Fruit fly (Drosophila melanogaster) whole organism: ENCODE measurements around the gene CG32811.
A peak's percentile ranks its signal among the peaks of the same experiment; 100 is the strongest.

Source experiments
- CG8478 ChIP-seq: fragments of >200 bp; optimal IDR thresholded peaks from 2 replicates; lab custom pipeline; 2018; ENCODE audit warnings: inconsistent platforms
- Dll ChIP-seq: fragments of >200 bp; optimal IDR thresholded peaks from 2 replicates; lab custom pipeline; 2017
- EcR ChIP-seq, 2 experiments: fragments of >200 bp; optimal IDR thresholded peaks; 2 replicates each; lab custom pipeline; 2017; ENCODE audit warnings: missing biosample characterization in 2 of 2, missing genetic modification characterization in 2 of 2, missing genetic modification reagents in 2 of 2
- pan ChIP-seq: fragments of >200 bp; optimal IDR thresholded peaks from 2 replicates; lab custom pipeline; 2017
- psq ChIP-seq: fragments of >200 bp; optimal IDR thresholded peaks from 2 replicates; lab custom pipeline; 2017
- usp ChIP-seq: fragments of >200 bp; optimal IDR thresholded peaks from 2 replicates; lab custom pipeline; 2017; ENCODE audit warnings: missing biosample characterization, missing genetic modification characterization, mixed read lengths

Gene CG32811

DNA sequence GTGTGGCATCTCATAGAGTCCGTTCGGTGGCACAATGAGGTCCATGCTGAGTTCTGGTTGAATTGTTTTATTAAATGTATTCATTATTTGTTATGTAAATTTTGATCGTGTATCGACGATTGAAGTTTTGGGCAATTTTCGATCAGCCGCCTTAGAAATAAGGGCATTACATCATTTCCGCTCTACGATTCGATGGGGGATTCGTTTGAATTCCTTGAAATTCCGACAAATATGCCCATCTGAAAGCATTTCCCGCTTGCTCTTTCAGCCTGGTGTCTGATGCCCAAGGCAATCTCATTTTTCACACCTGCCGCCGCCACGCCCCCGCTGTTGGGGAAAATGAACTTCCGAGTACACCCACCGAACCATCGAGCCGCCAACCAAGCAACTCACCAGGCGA lies at the start of gene CG32811:
TSS of gene CG32811 (minus strand) at position 101 of the 400 bp plus-strand sequence.
- TF ChIP-seq Dll (no peak), usp (GFP tag; lab: Kevin White, UChicago) (no peak), CG8478 (lab: Kevin White, UChicago) (no peak), psq (no peak), pan (lab: Kevin White, UChicago) (no peak), EcR (GFP tag; optimal IDR thresholded peaks at IDR 0.05; lab: Kevin White, UChicago) (no peak)

DNA sequence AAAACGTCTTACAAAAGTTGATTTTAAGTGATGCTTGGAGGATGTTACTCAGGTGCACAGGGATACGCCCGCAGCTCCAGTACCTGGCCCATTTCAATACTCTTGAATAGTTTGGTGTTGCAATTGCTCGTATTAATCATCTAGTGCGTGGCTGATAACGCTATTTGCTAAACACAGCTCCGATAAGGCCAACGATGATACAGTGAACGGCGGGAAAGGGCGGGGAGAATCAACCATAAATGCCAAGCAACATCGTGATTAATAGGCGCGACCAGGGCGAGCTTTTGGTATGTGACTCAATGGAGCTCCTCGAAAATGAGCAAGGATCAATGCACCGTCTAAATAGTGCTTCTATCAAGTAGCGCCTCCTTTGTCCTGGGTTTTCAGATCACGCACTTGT lies 48.6 kb upstream of the CG32811 start:
- TF ChIP-seq Dll: no peak
- no peak for TF ChIP-seq CG8478 (lab: Kevin White, UChicago)
- no peak for TF ChIP-seq psq
- no peak for TF ChIP-seq EcR (GFP tag; optimal IDR thresholded peaks at IDR 0.05; lab: Kevin White, UChicago)
- no peak for TF ChIP-seq pan (lab: Kevin White, UChicago)
- no peak for TF ChIP-seq usp (GFP tag; lab: Kevin White, UChicago)

DNA sequence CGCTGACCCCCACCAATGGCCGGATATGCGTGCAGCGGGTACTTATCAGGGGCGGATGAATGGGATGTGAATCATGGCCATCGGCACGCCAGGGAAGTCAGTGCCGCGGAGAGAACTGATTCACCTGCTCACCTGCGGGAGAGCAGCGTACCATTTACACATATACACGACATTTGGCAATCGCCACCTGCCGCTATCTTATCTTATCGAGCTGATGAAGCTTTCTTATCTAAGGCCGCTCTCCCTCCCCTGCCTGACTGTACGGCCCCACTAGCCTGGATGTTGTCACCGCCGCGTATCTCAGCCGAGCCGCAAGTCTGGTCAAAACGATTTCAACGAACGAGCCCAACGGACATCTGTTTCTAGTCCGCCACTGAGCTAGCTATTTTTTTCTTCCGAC lies 48.1 kb upstream of the CG32811 start, which contains the start of gene Tsp2A:
TSS of gene Tsp2A (plus strand) at position 298 of the 400 bp plus-strand sequence.
- TF ChIP-seq pan (lab: Kevin White, UChicago): no peak
- TF ChIP-seq psq: no peak

DNA sequence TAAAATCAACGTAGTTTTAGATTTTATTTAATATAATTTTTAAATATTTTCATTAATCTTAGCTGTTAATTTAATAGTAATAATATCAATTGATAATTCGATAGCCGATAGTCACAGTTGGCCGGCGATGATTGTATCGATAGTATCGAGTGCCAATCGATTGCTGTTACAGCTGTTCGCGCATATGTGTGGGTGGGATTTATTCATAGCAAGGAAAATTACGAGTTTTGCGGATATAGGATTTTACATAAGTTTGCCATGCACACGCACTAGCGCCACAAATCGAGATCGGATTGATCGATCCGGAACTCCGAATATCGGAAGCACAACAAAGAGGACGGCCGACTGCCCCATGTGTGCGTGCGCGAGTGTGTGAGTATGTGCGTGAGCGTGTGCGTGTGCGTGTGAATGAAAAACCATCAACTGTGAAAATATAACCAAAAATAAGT lies 43.8 kb upstream of the CG32811 start, which contains the start of gene Naa30A:
TSS of gene Naa30A (plus strand) at position 163 of the 449 bp plus-strand sequence.
- TF ChIP-seq EcR (GFP tag; optimal IDR thresholded peaks at IDR 0.05; lab: Kevin White, UChicago) (no peak), CG8478 (lab: Kevin White, UChicago) (no peak), usp (GFP tag; lab: Kevin White, UChicago) (no peak), psq (no peak), Dll (no peak), pan (lab: Kevin White, UChicago) (no peak)

DNA sequence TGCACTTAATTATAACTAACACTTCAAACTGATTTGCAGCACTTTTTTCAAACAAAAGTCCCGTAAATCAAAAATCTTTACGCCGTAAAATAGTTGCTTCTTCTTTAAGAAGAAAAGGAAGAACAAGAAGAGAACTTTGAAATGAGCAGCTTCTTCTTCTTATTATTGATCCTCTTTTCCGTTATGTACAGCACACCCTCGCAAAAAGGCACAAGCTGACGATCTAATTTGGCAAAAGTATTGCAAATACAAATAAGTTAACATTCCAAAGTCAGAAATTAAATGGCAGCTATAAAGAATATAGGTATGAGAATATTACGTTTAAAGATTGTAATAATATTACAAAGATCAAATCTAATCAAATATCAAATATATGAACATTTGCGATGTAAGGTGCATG lies 43.3 kb upstream of the CG32811 start, which contains the start of gene CG11409:
TSS of gene CG11409 (minus strand) at position 60 of the 400 bp plus-strand sequence.
- TF ChIP-seq Dll: no peak
- TF ChIP-seq usp (GFP tag; lab: Kevin White, UChicago): no peak
- no peak for TF ChIP-seq psq
- no peak for TF ChIP-seq pan (lab: Kevin White, UChicago)
- TF ChIP-seq EcR (GFP tag; optimal IDR thresholded peaks at IDR 0.05; lab: Kevin White, UChicago): no peak
- no peak for TF ChIP-seq CG8478 (lab: Kevin White, UChicago)

DNA sequence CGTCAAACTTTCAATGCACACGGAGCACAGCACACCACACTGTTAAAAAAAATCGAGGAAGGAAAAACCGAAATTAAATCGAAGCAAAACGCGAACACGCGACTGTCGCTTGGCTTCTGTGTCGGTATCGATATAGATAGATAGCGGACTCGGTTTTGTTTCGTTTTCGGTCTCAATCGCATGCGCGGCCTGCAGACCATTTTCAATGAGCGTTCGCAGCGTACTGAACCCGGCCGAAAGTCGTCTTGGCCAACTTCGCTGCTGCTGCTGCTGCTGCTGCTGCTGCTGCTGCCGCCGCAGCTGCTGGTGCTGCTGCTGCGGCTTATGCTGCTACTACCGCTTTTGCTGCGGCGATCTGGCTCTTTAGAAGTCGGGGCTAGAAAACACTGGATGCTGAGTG lies 39.8 kb upstream of the CG32811 start:
- no peak for TF ChIP-seq EcR (GFP tag; optimal IDR thresholded peaks at IDR 0.05; lab: Kevin White, UChicago)
- no peak for TF ChIP-seq usp (GFP tag; lab: Kevin White, UChicago)
- TF ChIP-seq Dll: no peak

DNA sequence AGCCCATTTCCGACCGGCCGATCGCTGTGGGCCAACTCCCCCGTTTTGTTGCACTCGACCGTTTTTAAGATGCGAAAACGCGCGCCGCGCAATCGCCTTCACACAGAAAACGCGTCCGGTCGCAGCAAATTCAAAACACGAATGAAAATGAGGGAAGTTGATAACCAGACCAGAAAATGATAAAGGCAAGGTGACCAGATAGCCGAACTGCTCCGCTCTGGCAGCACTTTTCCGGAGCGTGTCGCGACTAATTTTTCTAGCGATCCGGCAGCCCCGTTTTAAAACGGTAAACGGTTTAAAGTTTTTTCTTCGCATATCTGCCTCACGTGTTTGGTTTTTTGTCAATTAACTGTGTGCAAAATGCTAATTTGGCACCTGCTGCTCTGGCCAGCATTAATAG lies 24.0 kb upstream of the CG32811 start, which contains the start of gene DAAM:
TSS of gene DAAM (minus strand) at position 149 of the 400 bp plus-strand sequence.
- TF ChIP-seq EcR (GFP tag; optimal IDR thresholded peaks at IDR 0.05; lab: Kevin White, UChicago): no peak
- TF ChIP-seq psq: no peak
- TF ChIP-seq usp (GFP tag; lab: Kevin White, UChicago): no peak
- no peak for TF ChIP-seq Dll
- no peak for TF ChIP-seq CG8478 (lab: Kevin White, UChicago)
- TF ChIP-seq pan (lab: Kevin White, UChicago): no peak

DNA sequence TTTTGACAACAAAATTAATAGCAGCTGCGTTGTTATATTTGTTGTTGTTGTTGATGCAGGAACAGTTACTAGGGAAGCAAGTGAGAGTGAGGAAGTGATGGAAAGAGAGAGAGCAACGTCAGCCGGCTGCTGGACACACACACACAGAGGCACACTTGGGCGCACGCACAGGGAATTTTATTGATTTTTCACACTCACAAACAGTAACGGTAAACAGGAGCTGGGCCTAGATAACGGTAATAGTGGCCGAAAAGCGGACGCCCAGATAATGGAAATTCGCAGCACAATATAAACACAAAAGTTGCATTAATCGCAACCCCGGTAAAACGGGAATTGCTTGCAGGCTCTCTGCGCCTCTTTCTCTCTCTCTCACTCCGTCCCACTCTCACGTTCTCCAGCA lies 23.5 kb upstream of the CG32811 start:
- TF ChIP-seq usp (GFP tag; lab: Kevin White, UChicago): no peak
- TF ChIP-seq EcR (GFP tag; optimal IDR thresholded peaks at IDR 0.05; lab: Kevin White, UChicago): no peak
- TF ChIP-seq CG8478 (lab: Kevin White, UChicago): no peak
- TF ChIP-seq psq: no peak
- TF ChIP-seq pan (lab: Kevin White, UChicago): no peak
- TF ChIP-seq Dll: no peak

DNA sequence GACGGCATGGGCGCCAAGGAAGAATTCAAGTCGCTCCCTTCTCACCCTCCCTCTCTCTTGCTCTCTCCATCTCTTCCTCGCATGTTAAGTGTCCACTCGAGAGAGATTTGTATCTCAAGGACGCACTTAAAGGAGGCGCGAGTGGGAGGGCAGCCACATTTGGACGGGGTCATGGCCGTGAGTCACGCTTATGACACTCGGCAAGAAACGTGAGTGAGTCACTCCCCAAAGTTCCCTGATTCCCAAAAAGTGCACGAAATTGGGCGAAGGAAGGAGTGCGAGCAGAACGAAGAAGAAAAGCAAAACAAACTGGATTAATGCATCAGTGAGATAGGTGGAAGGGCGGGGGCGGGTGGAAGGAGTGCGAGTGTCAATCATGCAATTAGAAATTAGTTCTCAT lies 22.9 kb upstream of the CG32811 start:
- TF ChIP-seq psq (no peak), pan (lab: Kevin White, UChicago) (no peak), CG8478 (lab: Kevin White, UChicago) (no peak), usp (GFP tag; lab: Kevin White, UChicago) (no peak), Dll (no peak)

DNA sequence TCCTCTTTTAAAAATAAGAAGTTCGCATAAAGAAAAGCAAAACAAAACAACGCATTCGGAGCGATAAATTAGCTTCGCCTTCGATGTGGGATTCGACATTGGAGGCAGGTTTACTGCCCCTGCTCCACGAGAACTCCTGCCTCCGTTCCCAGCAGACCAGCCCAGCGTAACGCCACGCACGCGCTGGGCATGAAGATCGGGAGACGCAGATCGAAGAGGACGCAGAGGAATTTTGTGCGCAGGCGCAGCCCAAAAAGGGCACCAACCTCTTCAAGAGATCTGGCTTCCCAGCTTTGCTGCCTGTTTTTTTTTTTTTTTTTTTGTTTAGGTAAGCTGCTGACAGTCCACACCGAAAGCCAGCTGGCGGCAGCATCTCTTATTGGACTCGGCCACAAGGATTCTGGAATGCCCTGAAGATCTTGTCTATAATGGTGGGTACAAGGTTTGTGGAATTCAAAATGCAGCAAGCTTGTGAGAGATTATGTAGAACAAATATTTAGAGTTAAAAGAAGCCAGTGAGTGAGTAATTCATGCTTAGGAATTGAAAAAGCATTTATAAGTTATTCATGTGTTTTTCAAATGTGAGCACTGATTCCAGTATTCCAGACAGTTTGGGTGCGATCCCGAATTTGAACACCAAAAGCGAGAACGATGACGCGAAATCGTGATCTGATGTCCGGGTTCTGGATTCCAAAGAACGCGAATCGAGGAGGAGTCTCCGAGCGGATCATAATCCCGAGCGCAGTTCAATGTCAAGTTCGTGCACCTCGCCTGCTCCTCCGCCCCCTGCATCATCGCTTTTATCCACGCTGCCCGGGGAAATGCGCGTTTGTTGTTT lies 22.2 kb upstream of the CG32811 start:
- no peak for TF ChIP-seq Dll
- TF ChIP-seq psq: no peak
- peak in 1 of 2 experiments; percentile 60 for TF ChIP-seq EcR (GFP tag; optimal IDR thresholded peaks at IDR 0.05; lab: Kevin White, UChicago)
- TF ChIP-seq usp (GFP tag; lab: Kevin White, UChicago): no peak
- no peak for TF ChIP-seq pan (lab: Kevin White, UChicago)
- no peak for TF ChIP-seq CG8478 (lab: Kevin White, UChicago)

DNA sequence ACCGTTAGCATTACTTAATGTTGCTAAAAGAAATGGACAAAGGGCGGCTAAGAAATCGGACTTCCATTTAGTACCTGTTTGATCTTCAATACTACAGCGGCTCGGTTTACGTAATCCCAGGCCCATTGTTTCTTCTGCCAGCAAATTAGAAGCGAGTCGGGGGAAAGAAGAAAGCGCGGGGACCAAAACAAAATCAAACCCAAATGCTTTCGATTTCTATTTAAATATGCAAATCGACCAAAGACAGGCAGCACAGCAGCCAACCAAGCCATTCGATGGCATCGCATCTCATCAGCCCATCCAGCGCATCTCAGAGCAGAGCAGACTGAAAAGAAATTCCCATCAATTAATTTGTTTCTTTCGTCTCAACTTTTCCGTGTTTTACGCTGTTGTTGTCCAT lies 14.3 kb upstream of the CG32811 start:
- TF ChIP-seq usp (GFP tag; lab: Kevin White, UChicago) (no peak), Dll (no peak), pan (lab: Kevin White, UChicago) (no peak), EcR (GFP tag; optimal IDR thresholded peaks at IDR 0.05; lab: Kevin White, UChicago) (no peak)

DNA sequence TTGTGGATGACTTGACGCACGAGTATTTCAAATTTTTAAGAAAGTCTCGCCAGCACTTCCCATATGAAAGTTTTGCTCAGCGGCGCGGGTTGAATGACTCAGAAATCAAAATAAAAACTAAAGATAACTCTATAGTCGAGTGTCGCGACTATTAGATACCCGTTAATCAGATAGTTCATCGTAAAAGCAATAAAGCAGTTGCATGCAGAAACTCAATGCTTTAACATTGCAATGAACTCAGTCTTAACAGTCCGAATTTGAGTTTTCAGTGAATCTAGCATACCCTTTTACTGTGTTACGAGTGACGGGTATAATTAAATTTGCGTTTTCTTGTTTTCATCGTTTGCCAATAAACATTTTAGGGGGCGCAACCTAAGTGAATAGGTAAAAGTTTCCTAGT lies 13.0 kb upstream of the CG32811 start:
- TF ChIP-seq EcR (GFP tag; optimal IDR thresholded peaks at IDR 0.05; lab: Kevin White, UChicago) (no peak), usp (GFP tag; lab: Kevin White, UChicago) (no peak), Dll (no peak), CG8478 (lab: Kevin White, UChicago) (no peak), psq (no peak)
